Worm (Caenorhabditis elegans): Measurements from ENCODE around the gene srx-88.

srx-88 gene

ce11 chrV:11541284-11541683 is 42.0 kb upstream of the srx-88 start (continued):
- TF ChIP-seq aptf-2 (GFP tag; conservative IDR thresholded peaks at IDR 0.05) = 0 out of 2 replicates have a peak, but pooled peaks have one; percentile 7
- no peak for TF ChIP-seq rec-8 (tag; optimal IDR thresholded peaks at IDR 0.05)
- peak; percentile 37; the same call in 1 of the 2 replicates for TF ChIP-seq cebp-1 (GFP tag; IDR thresholded peaks at IDR 0.05)
- peak; percentile 68 for TF ChIP-seq cebp-1 (tag; optimal IDR thresholded peaks at IDR 0.05)
- no peak for TF ChIP-seq bed-2 (GFP tag; IDR thresholded peaks at IDR 0.05)
- no peak for TF ChIP-seq snpc-1.3 (tag; optimal IDR thresholded peaks at IDR 0.05; ENCODE audit: insufficient read depth)
- TF ChIP-seq lsl-1 (GFP tag; optimal IDR thresholded peaks at IDR 0.05) = no peak
- TF ChIP-seq hlh-26 (GFP tag; conservative IDR thresholded peaks at IDR 0.05) = no peak
- no peak for TF ChIP-seq pha-4 (tag; optimal IDR thresholded peaks at IDR 0.05)
- no peak for TF ChIP-seq ceh-40 (GFP tag; IDR thresholded peaks at IDR 0.05)
- peak in 1 of 2 experiments; percentile 20 for TF ChIP-seq let-607 (tag; optimal IDR thresholded peaks at IDR 0.05)
- TF ChIP-seq hlh-12 (tag; optimal IDR thresholded peaks at IDR 0.05) = no peak
- no peak for TF ChIP-seq lin-35 (GFP tag; optimal IDR thresholded peaks at IDR 0.05)
- TF ChIP-seq pbrm-1 (GFP tag; IDR thresholded peaks at IDR 0.05) = no peak
- TF ChIP-seq F23B12.7 (tag; optimal IDR thresholded peaks at IDR 0.05; ENCODE audit: insufficient read depth) = no peak
- TF ChIP-seq sea-2 (GFP tag; IDR thresholded peaks at IDR 0.05) = no peak
- TF ChIP-seq hmg-20 (GFP tag; IDR thresholded peaks at IDR 0.05) = no peak
- peak; percentile 3 for TF ChIP-seq gei-17 (GFP tag; optimal IDR thresholded peaks at IDR 0.05)
- TF ChIP-seq K11D2.4 (GFP tag; IDR thresholded peaks at IDR 0.05) = peak; percentile 43; the same call in 1 of the 2 replicates
- TF ChIP-seq F37B4.10 (GFP tag; IDR thresholded peaks at IDR 0.05) = no peak
- no peak for TF ChIP-seq unc-62 (GFP tag; optimal IDR thresholded peaks at IDR 0.05)
- TF ChIP-seq ama-1 (optimal IDR thresholded peaks at IDR 0.05) = no peak
- no peak for TF ChIP-seq ama-1 (GFP tag; optimal IDR thresholded peaks at IDR 0.05)
- peak; percentile 19; the same call in 1 of the 2 replicates for TF ChIP-seq ceh-100 (GFP tag; IDR thresholded peaks at IDR 0.05)
- no peak for TF ChIP-seq dox-1 (GFP tag; IDR thresholded peaks at IDR 0.05)
- TF ChIP-seq F52B5.7 (tag; optimal IDR thresholded peaks at IDR 0.05) = peak; percentile 76
- TF ChIP-seq madf-3 (GFP tag; IDR thresholded peaks at IDR 0.05) = 0 out of 2 replicates have a peak, but pooled peaks have one; percentile 38
- TF ChIP-seq zfh-2 (GFP tag; conservative IDR thresholded peaks at IDR 0.05) = no peak
- no peak for TF ChIP-seq attf-5 (GFP tag; optimal IDR thresholded peaks at IDR 0.05)
- 0 out of 2 replicates have a peak, but pooled peaks have one; percentile 54 for TF ChIP-seq ztf-28 (GFP tag; IDR thresholded peaks at IDR 0.05)
- TF ChIP-seq C17E4.6 (GFP tag; IDR thresholded peaks at IDR 0.05) = no peak
- TF ChIP-seq bed-1 (GFP tag; IDR thresholded peaks at IDR 0.05) = 0 out of 2 replicates have a peak, but pooled peaks have one; percentile 46
- TF ChIP-seq nfya-1 (tag; optimal IDR thresholded peaks at IDR 0.05; ENCODE audit: borderline replicate concordance, insufficient read depth) = no peak
- TF ChIP-seq efl-1 (GFP tag; optimal IDR thresholded peaks at IDR 0.05) = no peak
- no peak for TF ChIP-seq snpc-3.4 (tag; optimal IDR thresholded peaks at IDR 0.05)

ce11 chrV:11543564-11543963 is 39.7 kb upstream of the srx-88 start, which contains the start of gene F38B7.2:
F38B7.2 (plus strand) TSS chrV:11543963.
- 0 out of 2 replicates have a peak, but pooled peaks have one; percentile 15 for TF ChIP-seq pbrm-1 (GFP tag; IDR thresholded peaks at IDR 0.05)
- no peak for TF ChIP-seq akir-1 (GFP tag; optimal IDR thresholded peaks at IDR 0.05)

- TF ChIP-seq ceh-40 (GFP tag; IDR thresholded peaks at IDR 0.05) (no peak), tbp1 (GFP tag; optimal IDR thresholded peaks at IDR 0.05) (no peak), D2030.7 (GFP tag; IDR thresholded peaks at IDR 0.05) (no peak), F57A8.1 (GFP tag; optimal IDR thresholded peaks at IDR 0.05) (no peak), F23B12.7 (tag; optimal IDR thresholded peaks at IDR 0.05; ENCODE audit: insufficient read depth) (no peak), aptf-2 (GFP tag; conservative IDR thresholded peaks at IDR 0.05) (no peak), mes-4 (tag; optimal IDR thresholded peaks at IDR 0.05) (no peak)
Observed at ce11 chrV:11545227-11545626, 38.1 kb upstream of the srx-88 start, which contains the start of gene F38B7.10. F38B7.10 (plus strand) TSS chrV:11545527.

Data from whole organism, young adult.